Fruit fly (Drosophila melanogaster): Measurements from ENCODE around the gene CG43844.
A peak's percentile ranks its signal among the peaks of the same experiment; 100 is the strongest.

Gene CG43844

dm6 chr3R:21905615-21906014 is 16.3 kb downstream of the CG43844 start (continued):
- TF ChIP-seq Eip75B (GFP tag; optimal IDR thresholded peaks at IDR 0.05) (peak; percentile 84), fd59A (GFP tag; optimal IDR thresholded peaks at IDR 0.05) (peak; percentile 83), CG11762 (GFP tag; optimal IDR thresholded peaks at IDR 0.05; ENCODE audit: insufficient read depth) (peak; percentile 69), vri (GFP tag; optimal IDR thresholded peaks at IDR 0.05) (peak; percentile 46), Smox (GFP tag; optimal IDR thresholded peaks at IDR 0.05) (peak; percentile 65), Gug (GFP tag; IDR thresholded peaks at IDR 0.05) (peak; percentile 88), CG16779 (tag; optimal IDR thresholded peaks at IDR 0.05) (peak; percentile 69), CG34406 (GFP tag; optimal IDR thresholded peaks at IDR 0.05) (peak; percentile 80), fkh (GFP tag; optimal IDR thresholded peaks at IDR 0.05) (no peak), CG10631 (GFP tag; optimal IDR thresholded peaks at IDR 0.05) (peak; percentile 90), CG8632 (GFP tag; optimal IDR thresholded peaks at IDR 0.05) (peak; percentile 72), achi (GFP tag; optimal IDR thresholded peaks at IDR 0.05) (peak; percentile 88), spab (GFP tag; optimal IDR thresholded peaks at IDR 0.05) (peak; percentile 89), CG8119 (GFP tag; IDR thresholded peaks at IDR 0.05) (peak; percentile 93), dac (GFP tag; optimal IDR thresholded peaks at IDR 0.05) (peak; percentile 76), salr (GFP tag; optimal IDR thresholded peaks at IDR 0.05) (peak; percentile 69 to 91), CG15336 (GFP tag; IDR thresholded peaks at IDR 0.05) (peak; percentile 92), Ets96B (tag; optimal IDR thresholded peaks at IDR 0.05) (peak; percentile 91), CG10669 (GFP tag; optimal IDR thresholded peaks at IDR 0.05) (peak; percentile 82), CG6276 (GFP tag; optimal IDR thresholded peaks at IDR 0.05) (peak; percentile 82), CG6163 (GFP tag; IDR thresholded peaks at IDR 0.05) (peak; percentile 94), CG4318 (GFP tag; optimal IDR thresholded peaks at IDR 0.05) (peak; percentile 87), cyc (GFP tag; optimal IDR thresholded peaks at IDR 0.05) (peak; percentile 60), lz (GFP tag; optimal IDR thresholded peaks at IDR 0.05) (peak; percentile 64), svp (GFP tag) (peak; percentile 86), Blimp-1 (GFP tag; optimal IDR thresholded peaks at IDR 0.05) (peak; percentile 46), CG6808 (GFP tag; optimal IDR thresholded peaks at IDR 0.05) (peak; percentile 84), CG7368 (GFP tag; optimal IDR thresholded peaks at IDR 0.05) (peak; percentile 6), CG31627 (GFP tag; optimal IDR thresholded peaks at IDR 0.05) (peak; percentile 58)

- TF ChIP-seq lz (GFP tag; optimal IDR thresholded peaks at IDR 0.05) (no peak), Hr39 (GFP tag; optimal IDR thresholded peaks at IDR 0.05) (no peak), acj6 (GFP tag; optimal IDR thresholded peaks at IDR 0.05) (no peak), CG11294 (GFP tag; IDR thresholded peaks at IDR 0.05) (no peak), eg (GFP tag; IDR thresholded peaks at IDR 0.05) (no peak), Hr38 (GFP tag; optimal IDR thresholded peaks at IDR 0.05) (no peak), CG7368 (GFP tag; optimal IDR thresholded peaks at IDR 0.05) (no peak), CG11762 (GFP tag; optimal IDR thresholded peaks at IDR 0.05; ENCODE audit: insufficient read depth) (no peak), Smox (GFP tag; optimal IDR thresholded peaks at IDR 0.05) (no peak), ss (GFP tag; optimal IDR thresholded peaks at IDR 0.05) (no peak), Sox14 (GFP tag; optimal IDR thresholded peaks at IDR 0.05) (no peak), CG15336 (GFP tag; IDR thresholded peaks at IDR 0.05) (no peak), CG6808 (GFP tag; optimal IDR thresholded peaks at IDR 0.05) (no peak), Ets21C (GFP tag; optimal IDR thresholded peaks at IDR 0.05) (no peak), fd59A (GFP tag; optimal IDR thresholded peaks at IDR 0.05) (no peak), pdm3 (GFP tag; optimal IDR thresholded peaks at IDR 0.05) (no peak), cyc (GFP tag; optimal IDR thresholded peaks at IDR 0.05) (no peak), CG10631 (GFP tag; optimal IDR thresholded peaks at IDR 0.05) (peak; percentile 6), achi (GFP tag; optimal IDR thresholded peaks at IDR 0.05) (peak; percentile 10), CG3919 (GFP tag; optimal IDR thresholded peaks at IDR 0.05) (no peak), svp (GFP tag) (no peak), Hr4 (GFP tag; optimal IDR thresholded peaks at IDR 0.05) (no peak), CG32006 (GFP tag; optimal IDR thresholded peaks at IDR 0.05) (peak; percentile 52), spab (GFP tag; optimal IDR thresholded peaks at IDR 0.05) (no peak), CG8119 (GFP tag; IDR thresholded peaks at IDR 0.05) (peak; percentile 46; the same call in 2 of the 3 replicates), Eip78C (GFP tag) (peak; percentile 33), dsx (GFP tag; optimal IDR thresholded peaks at IDR 0.05; ENCODE audit: poor library complexity, severe bottlenecking) (no peak), salr (GFP tag; optimal IDR thresholded peaks at IDR 0.05) (peak in 1 of 2 experiments; percentile 23), CG6792 (GFP tag; optimal IDR thresholded peaks at IDR 0.05) (no peak), Eip75B (GFP tag; optimal IDR thresholded peaks at IDR 0.05) (no peak), net (GFP tag; optimal IDR thresholded peaks at IDR 0.05) (no peak), vri (GFP tag; optimal IDR thresholded peaks at IDR 0.05) (no peak), CG6163 (GFP tag; IDR thresholded peaks at IDR 0.05) (no peak), CG31627 (GFP tag; optimal IDR thresholded peaks at IDR 0.05) (no peak), CG6854 (GFP tag; optimal IDR thresholded peaks at IDR 0.05) (no peak)
Measured at dm6 chr3R:21906867-21907266, 17.5 kb downstream of the CG43844 start.

All from whole organism, prepupa.